Worm (Caenorhabditis elegans) whole organism, young adult: ENCODE measurements around the gene Y59H11AM.4.

ENCODE experiments used
- C17E4.6 ChIP-seq: fragments of 200-800 bp; sonication (Bioruptor generic); IDR thresholded peaks from 2 replicates; pipeline ENCODE4 v1.3.6; 2022; ENCODE audit warnings: missing genetic modification reagents, missing genetic modification characterization, missing compliant biosample characterization
- T26A5.8 ChIP-seq: sonication (generic microtip); optimal IDR thresholded peaks from 2 replicates; lab custom pipeline; 2016; ENCODE audit warnings: missing genetic modification characterization, missing compliant biosample characterization
- Y53G8AR.9 ChIP-seq: fragments of 200-800 bp; sonication (Bioruptor generic); conservative IDR thresholded peaks from 2 replicates; pipeline ENCODE4 v1.3.6; 2022; ENCODE audit warnings: missing genetic modification reagents, missing genetic modification characterization, missing compliant biosample characterization
- cebp-1 ChIP-seq, 2 experiments: fragments of 200-800 bp in 1 of 2; sonication (Bioruptor generic) in 1 of 2; sonication (generic microtip) in 1 of 2; IDR thresholded peaks in 1 of 2; optimal IDR thresholded peaks in 1 of 2; 2 replicates each; pipeline versions ENCODE4 v1.3.6 to Lab custom; 2017 to 2022; ENCODE audit warnings: missing compliant biosample characterization in 2 of 2, missing genetic modification characterization in 2 of 2, mild to moderate bottlenecking in 1 of 2, missing genetic modification reagents in 1 of 2, moderate library complexity in 1 of 2
- ceh-79 ChIP-seq: sonication (generic microtip); optimal IDR thresholded peaks from 2 replicates; lab custom pipeline; 2017; ENCODE audit warnings: mild to moderate bottlenecking, missing genetic modification characterization, missing compliant biosample characterization
- dpl-1 ChIP-seq: fragments of 150-350 bp; optimal IDR thresholded peaks from 2 replicates; lab custom pipeline; 2014; ENCODE audit warnings: missing biosample characterization, missing genetic modification reagents, missing genetic modification characterization
- fkh-3 ChIP-seq: sonication (generic microtip); optimal IDR thresholded peaks from 2 replicates; lab custom pipeline; 2016; ENCODE audit warnings: mild to moderate bottlenecking, missing genetic modification characterization, missing compliant biosample characterization
- madf-3 ChIP-seq: fragments of 200-800 bp; sonication (Bioruptor generic); IDR thresholded peaks from 2 replicates; pipeline ENCODE4 v1.3.6; 2022; ENCODE audit warnings: missing genetic modification reagents, missing genetic modification characterization, missing compliant biosample characterization
- nfyb-1 ChIP-seq: fragments of 200-800 bp; sonication (Bioruptor generic); IDR thresholded peaks from 2 replicates; pipeline ENCODE4 v1.3.6; 2022; ENCODE audit warnings: missing genetic modification reagents, missing genetic modification characterization, missing compliant biosample characterization
- snpc-3.4 ChIP-seq: sonication (generic microtip); optimal IDR thresholded peaks from 2 replicates; lab custom pipeline; 2017; ENCODE audit warnings: missing genetic modification characterization, mild to moderate bottlenecking, missing compliant biosample characterization, antibody characterized with exemption, moderate library complexity, missing genotype, missing genetic modification reagents
- snpc-4 ChIP-seq, 5 experiments: fragments of 150-350 bp in 1 of 5; sonication (generic microtip) in 4 of 5; optimal IDR thresholded peaks; 2 replicates each; lab custom pipeline; 2014 to 2018; ENCODE audit warnings: missing genetic modification characterization in 5 of 5, missing biosample characterization in 3 of 5, antibody characterized with exemption in 2 of 5, mild to moderate bottlenecking in 2 of 5, missing compliant biosample characterization in 2 of 5, missing genotype in 2 of 5, moderate library complexity in 2 of 5, missing genetic modification reagents in 1 of 5
- tbp1 ChIP-seq: fragments of 200-800 bp; sonication (Bioruptor generic); optimal IDR thresholded peaks from 2 replicates; lab custom pipeline; 2018; ENCODE audit warnings: mild to moderate bottlenecking, missing genetic modification characterization, missing compliant biosample characterization
- zfh-2 ChIP-seq: fragments of 200-800 bp; sonication (Bioruptor generic); conservative IDR thresholded peaks from 2 replicates; pipeline ENCODE4 v1.3.6; 2022; ENCODE audit warnings: missing genetic modification reagents, missing genetic modification characterization, missing compliant biosample characterization
- ztf-22 ChIP-seq: fragments of 200-800 bp; sonication (Bioruptor generic); optimal IDR thresholded peaks from 2 replicates; lab custom pipeline; 2018; ENCODE audit warnings: mild to moderate bottlenecking, missing genetic modification characterization, moderate library complexity, missing compliant biosample characterization

DNA sequence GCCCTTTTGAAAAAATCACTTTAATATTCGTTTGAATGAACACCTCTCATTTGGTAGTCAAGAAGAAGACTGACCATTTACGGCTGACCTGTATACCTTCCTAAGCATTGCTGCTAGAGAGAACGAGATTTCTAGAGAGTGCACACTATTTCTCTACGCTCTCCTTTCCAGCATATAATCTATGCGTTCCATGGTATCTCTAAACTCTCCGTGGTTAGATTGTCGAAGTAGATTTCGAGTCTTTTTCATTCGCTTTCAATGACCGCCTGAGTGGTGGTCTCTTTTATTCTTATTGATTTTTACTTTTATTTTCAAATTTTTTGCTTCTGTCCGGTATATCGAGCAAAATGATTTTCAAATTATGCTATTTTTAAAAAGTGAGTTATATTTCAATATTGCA lies 27.4 kb upstream of the Y59H11AM.4 start:
- no peak for TF ChIP-seq madf-3 (GFP tag; lab: Robert Waterston, UW)
- no peak for TF ChIP-seq cebp-1 (GFP tag; IDR thresholded peaks at IDR 0.05; lab: Robert Waterston, UW)
- TF ChIP-seq cebp-1 (tag; optimal IDR thresholded peaks at IDR 0.05; lab: Kevin White, UChicago), result no peak
- no peak for TF ChIP-seq tbp1 (GFP tag; lab: Kevin White, UChicago)
- TF ChIP-seq nfyb-1 (GFP tag; lab: Robert Waterston, UW), result no peak
- TF ChIP-seq Y53G8AR.9 (GFP tag; lab: Robert Waterston, UW), result no peak
- no peak for TF ChIP-seq T26A5.8 (tag; lab: Kevin White, UChicago)
- TF ChIP-seq snpc-4 (GFP tag; optimal IDR thresholded peaks at IDR 0.05; lab: Kevin White, UChicago), result no peak
- TF ChIP-seq snpc-4 (tag; optimal IDR thresholded peaks at IDR 0.05; lab: Kevin White, UChicago), result no peak
- no peak for TF ChIP-seq fkh-3 (tag; lab: Kevin White, UChicago)
- TF ChIP-seq ztf-22 (GFP tag; lab: Kevin White, UChicago), result no peak
- TF ChIP-seq dpl-1 (GFP tag; lab: Kevin White, UChicago), result no peak
- no peak for TF ChIP-seq snpc-3.4 (tag; lab: Kevin White, UChicago)
- no peak for TF ChIP-seq C17E4.6
- TF ChIP-seq ceh-79 (tag; lab: Kevin White, UChicago), result no peak
- no peak for TF ChIP-seq zfh-2 (GFP tag; lab: Robert Waterston, UW)
